Fruit fly (Drosophila melanogaster): Measurements from ENCODE around the gene Las.

Las gene

DNA sequence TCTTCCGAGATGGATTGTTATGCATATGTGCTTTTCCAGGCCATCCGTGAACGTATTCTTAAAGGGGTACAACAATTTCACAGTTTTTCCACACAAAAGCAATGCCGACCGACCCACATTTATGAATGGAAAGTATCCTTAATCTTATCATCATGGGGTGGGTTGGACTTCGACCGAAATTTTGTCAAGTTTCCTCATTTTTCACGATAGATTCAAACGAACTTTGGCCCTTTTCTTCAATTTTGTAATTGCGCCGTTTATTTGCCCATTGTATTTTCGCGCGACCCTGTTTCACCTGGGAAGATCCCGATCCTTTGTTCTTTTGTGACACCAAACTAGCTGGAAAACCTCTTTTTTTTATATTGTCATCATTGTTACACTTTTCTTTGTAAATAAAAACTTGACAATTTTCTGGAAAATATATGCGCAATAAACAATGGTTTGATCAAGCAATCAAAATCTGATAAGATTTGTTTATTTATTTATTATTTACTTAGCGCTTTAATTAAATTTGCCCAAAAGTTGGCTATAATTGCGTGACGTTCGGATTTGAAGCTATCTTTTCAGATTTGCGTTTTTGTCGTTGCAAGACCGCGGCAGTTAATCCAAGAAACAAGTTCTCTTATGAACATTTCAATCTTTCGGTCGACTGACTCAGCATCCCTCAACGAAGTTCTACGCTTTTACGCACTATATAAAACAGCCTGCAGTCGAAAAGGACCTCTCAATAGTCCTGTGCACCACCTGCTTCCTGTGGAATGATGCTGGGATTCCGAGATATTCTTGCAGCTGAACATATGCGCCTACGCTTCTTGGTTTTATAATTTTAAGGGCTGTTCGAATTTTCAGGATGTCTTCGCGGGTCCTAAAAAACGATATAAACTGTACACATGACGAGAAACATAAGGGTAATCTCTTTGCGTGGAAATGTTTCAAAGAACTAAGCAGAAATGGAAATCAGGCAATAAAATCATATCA is 25.9 kb downstream of the Las start (continued):
- peak; percentile 61 for TF ChIP-seq CG7987 (GFP tag; optimal IDR thresholded peaks at IDR 0.05)
- no peak for TF ChIP-seq Tbp (GFP tag; optimal IDR thresholded peaks at IDR 0.05)
- TF ChIP-seq nmo (GFP tag; optimal IDR thresholded peaks at IDR 0.05), result no peak
- TF ChIP-seq Usf (GFP tag; optimal IDR thresholded peaks at IDR 0.05), result no peak
- no peak for TF ChIP-seq bcd (GFP tag; optimal IDR thresholded peaks at IDR 0.05)
- TF ChIP-seq CG17359 (tag; optimal IDR thresholded peaks at IDR 0.05), result no peak
- no peak for TF ChIP-seq cwo (GFP tag; optimal IDR thresholded peaks at IDR 0.05)
- TF ChIP-seq ap (GFP tag; IDR thresholded peaks at IDR 0.05), result no peak
- TF ChIP-seq Six4 (GFP tag; optimal IDR thresholded peaks at IDR 0.05), result no peak
- no peak for TF ChIP-seq sens-2 (GFP tag; IDR thresholded peaks at IDR 0.05)
- no peak for TF ChIP-seq CG8478 (optimal IDR thresholded peaks at IDR 0.05)
- TF ChIP-seq TFAM (GFP tag; optimal IDR thresholded peaks at IDR 0.05), result no peak
- TF ChIP-seq CG3407 (GFP tag; optimal IDR thresholded peaks at IDR 0.05), result no peak
- TF ChIP-seq CG15601 (tag; optimal IDR thresholded peaks at IDR 0.05), result peak; percentile 29
- no peak for TF ChIP-seq CG15011 (GFP tag; optimal IDR thresholded peaks at IDR 0.05)
- no peak for TF ChIP-seq nerfin-2 (GFP tag; IDR thresholded peaks at IDR 0.05; ENCODE audit: partially characterized antibody)
- TF ChIP-seq zfh2 (GFP tag; optimal IDR thresholded peaks at IDR 0.05), result no peak
- no peak for TF ChIP-seq Dad (GFP tag; optimal IDR thresholded peaks at IDR 0.05)
- TF ChIP-seq CG4820 (GFP tag; optimal IDR thresholded peaks at IDR 0.05), result no peak
- no peak for TF ChIP-seq Camta (GFP tag; optimal IDR thresholded peaks at IDR 0.05)
- TF ChIP-seq CG8290 (GFP tag; optimal IDR thresholded peaks at IDR 0.05), result no peak
- peak in 1 of 2 experiments; percentile 34 for TF ChIP-seq CG8290 (tag; optimal IDR thresholded peaks at IDR 0.05)
- TF ChIP-seq Vsx1 (GFP tag; optimal IDR thresholded peaks at IDR 0.05), result peak; percentile 72
- TF ChIP-seq phol (tag; optimal IDR thresholded peaks at IDR 0.05), result no peak
- peak; percentile 25 for TF ChIP-seq gsb-n (tag; optimal IDR thresholded peaks at IDR 0.05)
- peak; percentile 88 for TF ChIP-seq CG7745 (tag; optimal IDR thresholded peaks at IDR 0.05)
- peak; percentile 9 for TF ChIP-seq CG12659 (GFP tag; optimal IDR thresholded peaks at IDR 0.05)
- no peak for TF ChIP-seq jing (GFP tag; optimal IDR thresholded peaks at IDR 0.05)
- TF ChIP-seq CG31224 (GFP tag; IDR thresholded peaks at IDR 0.05), result no peak
- no peak for TF ChIP-seq Lpt (GFP tag; optimal IDR thresholded peaks at IDR 0.05)
- peak; percentile 27 for TF ChIP-seq caup (GFP tag; optimal IDR thresholded peaks at IDR 0.05; ENCODE audit: severe bottlenecking)
- peak; percentile 24 for TF ChIP-seq gcm (GFP tag; optimal IDR thresholded peaks at IDR 0.05)
- peak; percentile 64 for TF ChIP-seq PHDP (tag; optimal IDR thresholded peaks at IDR 0.05)
- TF ChIP-seq Ravus (GFP tag; IDR thresholded peaks at IDR 0.05), result no peak
- TF ChIP-seq sima (GFP tag; optimal IDR thresholded peaks at IDR 0.05), result no peak
- TF ChIP-seq CG6689 (GFP tag; IDR thresholded peaks at IDR 0.05), result no peak
- no peak for TF ChIP-seq BEAF-32 (GFP tag; optimal IDR thresholded peaks at IDR 0.05)
- peak; percentile 45 for TF ChIP-seq unpg (GFP tag; optimal IDR thresholded peaks at IDR 0.05)
- no peak for TF ChIP-seq pho (GFP tag; optimal IDR thresholded peaks at IDR 0.05)
- TF ChIP-seq pzg (GFP tag; optimal IDR thresholded peaks at IDR 0.05), result no peak
- no peak for TF ChIP-seq CG7556 (GFP tag; optimal IDR thresholded peaks at IDR 0.05)
- TF ChIP-seq fd96Cb (tag; optimal IDR thresholded peaks at IDR 0.05), result no peak
- TF ChIP-seq CG14441 (GFP tag; IDR thresholded peaks at IDR 0.05), result no peak
- peak; percentile 25 for TF ChIP-seq CG12744 (GFP tag; optimal IDR thresholded peaks at IDR 0.05)
- no peak for TF ChIP-seq CG4424 (GFP tag; optimal IDR thresholded peaks at IDR 0.05)
- TF ChIP-seq Antp (GFP tag; optimal IDR thresholded peaks at IDR 0.05), result no peak
- TF ChIP-seq MESR4 (GFP tag; optimal IDR thresholded peaks at IDR 0.05), result no peak
- TF ChIP-seq Doc3 (GFP tag; IDR thresholded peaks at IDR 0.05; ENCODE audit: partially characterized antibody), result no peak
- TF ChIP-seq Ssrp (tag; optimal IDR thresholded peaks at IDR 0.05), result no peak

Measured in whole organism, embryonic.